Fruit fly (Drosophila melanogaster): Measurements from ENCODE around the gene Alp11.

Gene Alp11

dm6 chrX:15554256-15554678 is 33.3 kb upstream of the Alp11 start, which contains the start of gene Ac13E (continued):
- TF ChIP-seq fd3F (GFP tag; optimal IDR thresholded peaks at IDR 0.05) (peak; percentile 84), CG2199 (GFP tag; IDR thresholded peaks at IDR 0.05) (no peak), Doc3 (GFP tag; IDR thresholded peaks at IDR 0.05; ENCODE audit: partially characterized antibody) (peak; percentile 41; the same call in 1 of the 3 replicates), CG9932 (GFP tag; IDR thresholded peaks at IDR 0.05) (peak; percentile 90), Dref (GFP tag; IDR thresholded peaks at IDR 0.05) (no peak), CG1832 (GFP tag; optimal IDR thresholded peaks at IDR 0.05) (no peak), esg (GFP tag; conservative IDR thresholded peaks at IDR 0.05) (peak; percentile 74), Sry-δ (GFP tag; optimal IDR thresholded peaks at IDR 0.05) (peak; percentile 9), CG10321 (GFP tag; IDR thresholded peaks at IDR 0.05) (peak; percentile 40; the same call in 1 of the 2 replicates), ci (GFP tag; IDR thresholded peaks at IDR 0.05) (peak; percentile 86), oc (tag; optimal IDR thresholded peaks at IDR 0.05) (peak; percentile 75), ap (GFP tag; IDR thresholded peaks at IDR 0.05) (peak; percentile 65), CG17328 (GFP tag; IDR thresholded peaks at IDR 0.05) (peak; percentile 75), dan (GFP tag; IDR thresholded peaks at IDR 0.05) (no peak), MBD-R2 (GFP tag; IDR thresholded peaks at IDR 0.05) (peak; percentile 55; the same call in 1 of the 2 replicates), repo (GFP tag; optimal IDR thresholded peaks at IDR 0.05) (peak; percentile 52), Sry-β (GFP tag; optimal IDR thresholded peaks at IDR 0.05) (peak; percentile 34), al (GFP tag; IDR thresholded peaks at IDR 0.05) (peak; percentile 81), Lim3 (GFP tag; IDR thresholded peaks at IDR 0.05) (peak; percentile 37; the same call in 1 of the 2 replicates), MTF-1 (GFP tag; optimal IDR thresholded peaks at IDR 0.05; ENCODE audit: borderline replicate concordance) (peak; percentile 57), CG6175 (GFP tag; IDR thresholded peaks at IDR 0.05) (peak; percentile 66; the same call in 2 of the 3 replicates), CG7963 (GFP tag; IDR thresholded peaks at IDR 0.05; ENCODE audit: partially characterized antibody) (peak; percentile 56; the same call in 2 of the 3 replicates), Ets97D (GFP tag; optimal IDR thresholded peaks at IDR 0.05) (peak; percentile 54), CG2875 (GFP tag; optimal IDR thresholded peaks at IDR 0.05) (peak; percentile 89), Kr (GFP tag; optimal IDR thresholded peaks at IDR 0.05) (peak; percentile 74), CG11695 (GFP tag; IDR thresholded peaks at IDR 0.05) (peak; percentile 92), kay (GFP tag; optimal IDR thresholded peaks at IDR 0.05) (peak; percentile 84), CG4707 (GFP tag; optimal IDR thresholded peaks at IDR 0.05) (peak; percentile 59), pnt (GFP tag; optimal IDR thresholded peaks at IDR 0.05) (peak; percentile 76), run (tag; optimal IDR thresholded peaks at IDR 0.05) (peak; percentile 80), CG7786 (GFP tag; optimal IDR thresholded peaks at IDR 0.05) (peak; percentile 75), cwo (GFP tag; optimal IDR thresholded peaks at IDR 0.05) (peak; percentile 85), klu (GFP tag; IDR thresholded peaks at IDR 0.05) (peak; percentile 73; the same call in 1 of the 2 replicates), CG11504 (tag; optimal IDR thresholded peaks at IDR 0.05) (peak; percentile 92), CG5245 (GFP tag; optimal IDR thresholded peaks at IDR 0.05) (peak; percentile 74), schlank (tag; optimal IDR thresholded peaks at IDR 0.05) (peak; percentile 76), otp (GFP tag; IDR thresholded peaks at IDR 0.05) (peak; percentile 78; the same call in 2 of the 3 replicates), CG2678 (tag; optimal IDR thresholded peaks at IDR 0.05) (peak; percentile 93), CG2889 (GFP tag; IDR thresholded peaks at IDR 0.05) (peak; percentile 71; the same call in 1 of the 3 replicates), CG34422 (GFP tag; IDR thresholded peaks at IDR 0.05) (peak; percentile 69), hth (optimal IDR thresholded peaks at IDR 0.05) (no peak), fd96Cb (tag; optimal IDR thresholded peaks at IDR 0.05) (peak; percentile 90), bigmax (GFP tag; optimal IDR thresholded peaks at IDR 0.05) (no peak), CG8388 (GFP tag; optimal IDR thresholded peaks at IDR 0.05) (peak; percentile 85), CG10543 (GFP tag; optimal IDR thresholded peaks at IDR 0.05) (peak; percentile 93), CG3838 (GFP tag; optimal IDR thresholded peaks at IDR 0.05) (peak; percentile 43), CG8478 (optimal IDR thresholded peaks at IDR 0.05) (no peak), CG14667 (GFP tag; IDR thresholded peaks at IDR 0.05) (peak; percentile 70), bab2 (GFP tag; optimal IDR thresholded peaks at IDR 0.05) (peak; percentile 69), CG11723 (GFP tag; optimal IDR thresholded peaks at IDR 0.05) (peak; percentile 88), nerfin-1 (tag; optimal IDR thresholded peaks at IDR 0.05) (peak; percentile 87)

Data from whole organism, embryonic.